Fruit fly (Drosophila melanogaster) whole organism, adult: ENCODE measurements around the gene CG12213.

Experiments used
- CG11617 ChIP-seq: fragments of 200-800 bp; sonication (Bioruptor generic); optimal IDR thresholded peaks from 2 replicates; lab custom pipeline; 2017; ENCODE audit warnings: mild to moderate bottlenecking, missing biosample characterization, missing genetic modification reagents, missing genetic modification characterization
- CG12768 ChIP-seq: fragments of 200-800 bp; sonication (Bioruptor generic); optimal IDR thresholded peaks from 2 replicates; lab custom pipeline; 2017; ENCODE audit warnings: missing biosample characterization, missing genetic modification characterization, mild to moderate bottlenecking, moderate library complexity, missing genetic modification reagents
- CG14711 ChIP-seq: fragments of 200-800 bp; sonication (Bioruptor generic); optimal IDR thresholded peaks from 2 replicates; lab custom pipeline; 2018; ENCODE audit warnings: missing biosample characterization, mild to moderate bottlenecking, missing genetic modification characterization, moderate library complexity
- CG1620 ChIP-seq: fragments of 200-800 bp; sonication (Bioruptor generic); optimal IDR thresholded peaks from 2 replicates; lab custom pipeline; 2016; ENCODE audit warnings: missing biosample characterization, missing genetic modification characterization
- CG33017 ChIP-seq: fragments of 200-800 bp; sonication (Bioruptor generic); optimal IDR thresholded peaks from 2 replicates; lab custom pipeline; 2018; ENCODE audit warnings: missing biosample characterization, mild to moderate bottlenecking, missing genetic modification characterization, moderate library complexity
- CG5204 ChIP-seq: fragments of 200-800 bp; sonication (Bioruptor generic); optimal IDR thresholded peaks from 2 replicates; lab custom pipeline; 2016; ENCODE audit warnings: missing biosample characterization, missing genetic modification characterization
- CG7045 ChIP-seq: fragments of 200-800 bp; sonication (Bioruptor generic); optimal IDR thresholded peaks from 2 replicates; lab custom pipeline; 2017; ENCODE audit warnings: missing biosample characterization, mild to moderate bottlenecking, missing genetic modification characterization
- CG7101 ChIP-seq: fragments of 200-800 bp; sonication (Bioruptor generic); optimal IDR thresholded peaks from 2 replicates; lab custom pipeline; 2018; ENCODE audit warnings: missing biosample characterization, mild to moderate bottlenecking, missing genetic modification characterization, moderate library complexity
- Clk ChIP-seq: fragments of 200-800 bp; sonication (Bioruptor generic); optimal IDR thresholded peaks from 2 replicates; lab custom pipeline; 2017; ENCODE audit warnings: missing biosample characterization, missing genetic modification characterization
- Crg-1 ChIP-seq: fragments of 200-800 bp; sonication (Bioruptor generic); optimal IDR thresholded peaks from 2 replicates; lab custom pipeline; 2016; ENCODE audit warnings: missing biosample characterization, missing genetic modification characterization
- Hr96 ChIP-seq: fragments of 200-800 bp; sonication (Bioruptor generic); optimal IDR thresholded peaks from 2 replicates; lab custom pipeline; 2016; ENCODE audit warnings: missing biosample characterization, missing genetic modification characterization
- Mnt ChIP-seq: fragments of 200-800 bp; sonication (Bioruptor generic); optimal IDR thresholded peaks from 2 replicates; lab custom pipeline; 2016; ENCODE audit warnings: missing biosample characterization, mild to moderate bottlenecking, missing genetic modification characterization
- bab1 ChIP-seq: fragments of 200-800 bp; sonication (Bioruptor generic); optimal IDR thresholded peaks from 3 replicates; lab custom pipeline; 2019; ENCODE audit warnings: missing biosample characterization, mild to moderate bottlenecking, missing genetic modification characterization, moderate library complexity
- cic ChIP-seq: fragments of 200-800 bp; sonication (Bioruptor generic); optimal IDR thresholded peaks from 2 replicates; lab custom pipeline; 2017; ENCODE audit warnings: missing biosample characterization, mild to moderate bottlenecking, missing genetic modification characterization, moderate library complexity
- cnc ChIP-seq, 2 experiments: fragments of >200 bp; optimal IDR thresholded peaks; 2 replicates each; lab custom pipeline; 2017
- kay ChIP-seq: fragments of 200-800 bp; sonication (Bioruptor generic); peaks from one replicate; lab custom pipeline; 2016; ENCODE audit warnings: missing biosample characterization, missing genetic modification characterization, borderline replicate concordance
- ovo ChIP-seq: fragments of 200-800 bp; sonication (Bioruptor generic); optimal IDR thresholded peaks from 2 replicates; lab custom pipeline; 2016; ENCODE audit warnings: missing biosample characterization, missing genetic modification characterization
- pad ChIP-seq: fragments of 200-800 bp; sonication (Bioruptor generic); optimal IDR thresholded peaks from 3 replicates; lab custom pipeline; 2017; ENCODE audit warnings: missing biosample characterization, missing genetic modification characterization, mild to moderate bottlenecking, moderate library complexity, missing genetic modification reagents
- tj ChIP-seq: fragments of 200-800 bp; sonication (Bioruptor generic); optimal IDR thresholded peaks from 3 replicates; lab custom pipeline; 2017; ENCODE audit warnings: missing biosample characterization, mild to moderate bottlenecking, missing genetic modification characterization, moderate library complexity
- toe ChIP-seq: fragments of 200-800 bp; sonication (Bioruptor generic); optimal IDR thresholded peaks from 2 replicates; lab custom pipeline; 2016; ENCODE audit warnings: missing biosample characterization, missing genetic modification characterization

CG12213 gene

DNA sequence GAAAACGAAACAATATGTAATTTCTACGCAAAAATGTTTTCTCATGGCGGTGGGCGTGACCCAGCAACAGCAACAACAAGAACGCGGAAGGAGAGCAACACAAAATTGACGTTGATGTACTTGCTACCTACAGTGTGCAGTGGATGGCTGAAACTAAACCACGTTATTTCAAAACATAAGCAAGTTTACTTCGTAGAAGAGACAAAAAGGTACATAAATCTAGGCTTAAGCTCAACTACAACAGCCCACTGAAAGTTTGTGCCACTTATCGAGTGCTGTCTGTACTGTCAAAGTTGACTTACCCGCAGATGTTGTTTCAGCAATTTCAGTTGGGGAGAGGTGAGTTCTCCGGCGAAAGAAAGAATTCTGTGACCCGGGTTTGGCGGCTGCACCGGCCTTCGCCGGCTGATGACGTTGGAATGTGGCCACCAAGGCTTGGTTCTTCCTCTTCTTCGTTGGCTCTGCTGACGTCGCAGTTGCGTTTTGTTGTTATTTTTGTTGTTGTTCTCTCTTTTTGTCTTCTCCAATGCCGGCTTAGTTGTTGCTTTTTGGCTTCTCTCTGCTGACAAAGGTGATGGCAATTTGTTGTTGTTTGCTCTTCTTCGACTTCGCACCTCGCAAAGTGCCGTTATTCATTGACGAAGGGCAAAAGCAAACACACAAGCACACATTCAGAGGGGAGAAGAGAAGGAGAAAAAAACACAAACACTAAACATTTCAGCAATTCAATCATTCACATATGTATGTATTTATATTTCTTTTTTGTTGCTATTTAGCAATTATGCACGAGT lies 20.2 kb downstream of the CG12213 start:
- TF ChIP-seq ovo (GFP tag; lab: Kevin White, UChicago) = peak; percentile 93
- no peak for TF ChIP-seq Clk (GFP tag; lab: Kevin White, UChicago)
- TF ChIP-seq Crg-1 = no peak
- TF ChIP-seq pad = peak; percentile 92
- TF ChIP-seq CG7101 (tag; lab: Kevin White, UChicago) = no peak
- TF ChIP-seq CG5204 (GFP tag; lab: Kevin White, UChicago) = no peak
- peak; percentile 87 for TF ChIP-seq tj (GFP tag; lab: Kevin White, UChicago)
- TF ChIP-seq bab1 = peak; percentile 24

DNA sequence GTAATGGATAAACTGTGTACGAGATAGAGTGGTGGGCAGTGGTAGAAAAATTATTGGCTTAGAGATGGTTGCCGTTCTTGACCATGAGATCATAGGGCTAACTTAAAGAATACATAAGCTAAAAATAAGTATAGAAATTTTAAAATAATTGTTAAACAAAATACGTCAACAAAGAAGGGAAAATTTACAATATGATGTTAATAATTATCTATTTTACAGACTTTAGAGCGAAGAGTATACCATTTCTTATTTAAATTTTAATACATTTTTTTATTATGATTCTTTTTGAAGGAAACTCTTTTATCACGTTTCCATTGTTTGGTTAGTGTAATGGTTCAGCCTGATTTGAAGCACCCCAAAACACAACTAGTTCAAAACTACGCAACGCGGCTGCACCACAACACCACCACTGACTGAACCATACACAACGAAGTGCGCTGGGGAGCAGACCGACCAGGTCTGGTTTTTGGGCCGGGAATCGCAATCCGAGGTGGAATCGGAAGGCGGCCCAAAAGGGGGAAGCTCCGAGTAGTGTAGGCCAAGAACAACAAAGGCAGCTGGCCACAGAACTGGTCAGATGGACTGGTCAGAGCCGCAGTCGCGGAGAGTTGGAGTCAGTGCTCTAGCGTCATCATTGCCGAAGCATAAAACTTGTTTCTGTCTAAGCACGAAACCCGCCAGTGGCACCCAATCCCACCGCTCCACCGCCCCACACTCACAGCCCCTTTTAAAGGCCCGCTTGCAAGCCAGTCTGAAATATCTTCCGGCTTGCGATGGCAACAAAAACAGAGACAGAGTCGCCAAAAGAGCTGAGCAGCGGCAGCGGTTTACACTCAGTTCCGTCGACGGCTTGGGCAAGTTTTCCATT lies 21.8 kb downstream of the CG12213 start:
- TF ChIP-seq Mnt (no peak), ovo (GFP tag; lab: Kevin White, UChicago) (no peak), cnc (optimal IDR thresholded peaks at IDR 0.05; lab: Kevin White, UChicago) (no peak), CG33017 (tag; lab: Kevin White, UChicago) (no peak)

DNA sequence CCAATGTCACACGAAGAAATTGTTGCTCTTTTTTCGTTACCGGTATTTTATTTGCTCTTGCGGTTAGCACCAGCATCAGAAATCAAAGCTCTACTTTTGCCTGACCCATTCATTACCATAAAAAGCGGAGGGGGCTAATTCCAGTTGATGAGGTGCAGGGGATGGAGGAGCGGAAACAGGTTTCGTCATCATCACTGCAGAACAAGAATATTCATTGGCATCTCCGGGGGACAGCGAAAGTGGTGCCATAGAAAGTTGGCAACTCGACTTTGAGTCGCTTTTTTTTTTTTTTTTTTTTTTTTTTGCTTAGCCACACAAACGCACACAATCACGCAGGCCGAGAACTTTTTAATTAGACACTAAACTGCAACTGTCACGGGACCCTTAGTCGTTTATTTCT lies 26.4 kb downstream of the CG12213 start:
- TF ChIP-seq CG11617 (GFP tag; lab: Kevin White, UChicago) (no peak), CG7045 (no peak), pad (no peak), CG1620 (GFP tag; lab: Kevin White, UChicago) (no peak), kay (GFP tag; lab: Kevin White, UChicago) (no peak), cnc (optimal IDR thresholded peaks at IDR 0.05; lab: Kevin White, UChicago) (no peak), CG33017 (tag; lab: Kevin White, UChicago) (no peak), CG7101 (tag; lab: Kevin White, UChicago) (no peak), Mnt (no peak), toe (GFP tag; lab: Kevin White, UChicago) (no peak), cic (GFP tag; lab: Kevin White, UChicago) (no peak), CG12768 (GFP tag; lab: Kevin White, UChicago) (no peak), CG5204 (GFP tag; lab: Kevin White, UChicago) (no peak), Clk (GFP tag; lab: Kevin White, UChicago) (no peak)

DNA sequence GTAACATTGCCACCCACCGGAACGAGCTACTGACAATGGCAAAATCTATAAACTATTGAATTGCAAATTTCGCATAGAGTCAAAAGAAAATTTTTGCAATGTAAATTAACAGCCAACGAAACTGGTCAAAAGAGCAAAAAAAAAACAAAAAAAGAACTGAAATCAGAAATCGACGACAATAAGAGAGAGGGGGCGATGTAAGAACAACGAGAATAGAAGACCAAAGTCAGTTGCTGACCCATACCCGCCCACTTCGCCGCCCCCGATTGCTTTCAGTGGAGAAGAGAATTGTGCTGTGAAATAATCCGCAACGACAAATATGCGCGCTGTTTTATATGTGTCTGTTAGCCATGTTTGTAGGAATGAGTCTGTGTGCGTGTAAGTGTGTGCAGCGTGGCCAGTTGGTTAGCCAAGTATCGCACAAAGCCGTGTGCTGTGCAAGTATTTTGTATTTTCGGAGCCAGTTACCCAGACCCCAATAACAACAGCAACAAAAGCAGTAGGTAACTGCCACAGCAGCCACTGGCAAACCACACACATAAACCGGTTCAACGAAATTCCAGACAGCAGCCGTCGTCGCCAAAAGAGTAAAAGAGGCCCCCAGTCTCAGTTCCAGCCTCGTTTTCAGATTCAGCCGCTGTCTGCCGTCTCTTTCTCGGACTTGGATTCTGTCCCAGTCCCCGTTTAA lies 29.9 kb downstream of the CG12213 start:
- TF ChIP-seq cic (GFP tag; lab: Kevin White, UChicago) = no peak
- TF ChIP-seq CG7045 = no peak
- TF ChIP-seq CG12768 (GFP tag; lab: Kevin White, UChicago) = no peak
- no peak for TF ChIP-seq CG14711
- TF ChIP-seq pad = no peak
- no peak for TF ChIP-seq kay (GFP tag; lab: Kevin White, UChicago)

DNA sequence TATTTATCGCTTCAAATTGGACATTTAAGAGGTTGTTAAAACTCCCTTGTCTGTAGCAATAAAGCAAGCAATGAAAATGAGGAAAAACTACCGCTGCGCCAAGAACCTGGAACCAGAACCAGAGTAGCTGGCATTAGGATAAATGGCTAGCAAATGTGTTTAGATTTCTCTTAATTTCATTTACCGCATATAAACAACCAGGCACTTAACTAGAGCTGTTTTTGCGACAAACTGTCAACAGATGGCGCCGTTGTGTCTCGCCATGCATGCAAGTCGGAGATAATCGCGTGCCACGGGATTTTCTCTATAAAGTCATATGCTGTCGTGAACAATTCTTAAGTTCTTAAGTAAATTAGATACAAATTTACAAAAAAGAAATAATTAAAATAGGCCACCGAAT lies 33.6 kb downstream of the CG12213 start:
- TF ChIP-seq Hr96 (GFP tag; lab: Kevin White, UChicago) = no peak
- no peak for TF ChIP-seq cnc (optimal IDR thresholded peaks at IDR 0.05; lab: Kevin White, UChicago)
- TF ChIP-seq bab1 = no peak
- TF ChIP-seq tj (GFP tag; lab: Kevin White, UChicago) = no peak
- TF ChIP-seq cic (GFP tag; lab: Kevin White, UChicago) = no peak
- TF ChIP-seq CG11617 (GFP tag; lab: Kevin White, UChicago) = no peak
- no peak for TF ChIP-seq kay (GFP tag; lab: Kevin White, UChicago)
- no peak for TF ChIP-seq CG7101 (tag; lab: Kevin White, UChicago)
- TF ChIP-seq CG5204 (GFP tag; lab: Kevin White, UChicago) = no peak
- no peak for TF ChIP-seq CG14711
- no peak for TF ChIP-seq CG12768 (GFP tag; lab: Kevin White, UChicago)
- TF ChIP-seq toe (GFP tag; lab: Kevin White, UChicago) = no peak
- no peak for TF ChIP-seq Crg-1
- no peak for TF ChIP-seq Clk (GFP tag; lab: Kevin White, UChicago)
- TF ChIP-seq Mnt = no peak

DNA sequence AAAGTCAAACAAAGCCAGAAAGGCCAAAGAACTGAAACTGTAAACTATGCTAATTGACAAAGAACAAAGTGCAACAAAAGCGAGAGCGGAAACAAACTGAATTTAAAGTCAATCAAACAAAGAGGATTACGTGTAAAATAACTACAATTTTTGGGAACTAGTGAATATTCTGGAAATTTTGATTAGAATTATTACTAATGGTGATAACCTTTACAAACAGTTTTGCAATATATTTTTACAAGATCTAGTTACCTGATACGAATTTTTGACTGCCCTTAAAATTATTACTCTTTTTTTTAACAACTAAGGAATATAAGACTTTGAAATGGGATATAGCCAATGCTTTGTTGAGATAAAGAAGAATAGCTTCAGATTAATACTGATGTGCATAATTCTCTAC lies 36.5 kb downstream of the CG12213 start, which contains the start of gene CG14731:
CG14731 (plus strand) TSS at position 301 of the 400 bp plus-strand sequence.
- TF ChIP-seq Hr96 (GFP tag; lab: Kevin White, UChicago) (no peak), toe (GFP tag; lab: Kevin White, UChicago) (no peak), Mnt (no peak), CG7045 (no peak), tj (GFP tag; lab: Kevin White, UChicago) (no peak), kay (GFP tag; lab: Kevin White, UChicago) (no peak), CG12768 (GFP tag; lab: Kevin White, UChicago) (no peak), Crg-1 (no peak), bab1 (no peak), Clk (GFP tag; lab: Kevin White, UChicago) (no peak), ovo (GFP tag; lab: Kevin White, UChicago) (no peak), cic (GFP tag; lab: Kevin White, UChicago) (no peak), cnc (optimal IDR thresholded peaks at IDR 0.05; lab: Kevin White, UChicago) (no peak), CG7101 (tag; lab: Kevin White, UChicago) (no peak), CG5204 (GFP tag; lab: Kevin White, UChicago) (no peak), CG11617 (GFP tag; lab: Kevin White, UChicago) (no peak), CG33017 (tag; lab: Kevin White, UChicago) (no peak), pad (no peak), CG14711 (no peak)
